Worm (Caenorhabditis elegans) whole organism, early embryonic: ENCODE data around the gene srh-182.

Experiments used
- ceh-13 ChIP-seq: fragments of 200-800 bp; sonication (Bioruptor generic); optimal IDR thresholded peaks from 2 replicates; lab custom pipeline; 2018; ENCODE audit warnings: mild to moderate bottlenecking, missing genetic modification characterization, missing compliant biosample characterization
- hmg-4 ChIP-seq: fragments of 200-800 bp; sonication (Bioruptor generic); optimal IDR thresholded peaks from 2 replicates; lab custom pipeline; 2018; ENCODE audit warnings: mild to moderate bottlenecking, missing genetic modification characterization, missing compliant biosample characterization

- TF ChIP-seq hmg-4 (GFP tag; lab: Kevin White, UChicago) (no peak), ceh-13 (GFP tag; lab: Kevin White, UChicago) (no peak)
Observed at ce11 chrV:18430826-18431225, 42.5 kb downstream of the srh-182 start.
